Worm (Caenorhabditis elegans) whole organism, L4 larva: ENCODE measurements around the gene M04D8.8.

Experiments used
- F37D6.2 ChIP-seq: sonication (generic microtip); optimal IDR thresholded peaks from 2 replicates; lab custom pipeline; 2016; ENCODE audit warnings: mild to moderate bottlenecking, missing genetic modification characterization, missing compliant biosample characterization
- F49E8.2 ChIP-seq: sonication (generic microtip); optimal IDR thresholded peaks from 2 replicates; lab custom pipeline; 2016; ENCODE audit warnings: missing compliant biosample characterization, mild to moderate bottlenecking, missing genetic modification characterization, borderline replicate concordance
- T26A8.4 ChIP-seq: fragments of 200-800 bp; sonication (Bioruptor generic); IDR thresholded peaks from 2 replicates; pipeline ENCODE4 v1.3.6; 2022; ENCODE audit warnings: missing genetic modification characterization, missing compliant biosample characterization
- ZK337.2 ChIP-seq: fragments of 200-800 bp; sonication (Bioruptor generic); IDR thresholded peaks from 2 replicates; pipeline ENCODE4 v1.3.6; 2022; ENCODE audit warnings: missing genetic modification reagents, missing genetic modification characterization, missing compliant biosample characterization
- ZK546.5 ChIP-seq, 2 experiments: sonication (generic microtip); optimal IDR thresholded peaks; 2 replicates each; lab custom pipeline; 2017; ENCODE audit warnings: missing biosample characterization in 2 of 2, missing genetic modification characterization in 2 of 2
- aha-1 ChIP-seq: fragments of 150-350 bp; peaks from one replicate; lab custom pipeline; 2014; ENCODE audit warnings: missing biosample characterization, missing genetic modification characterization
- arid-1 ChIP-seq: fragments of 200-800 bp; sonication (Bioruptor generic); conservative IDR thresholded peaks from 2 replicates; pipeline ENCODE4 v1.3.6; 2022; ENCODE audit warnings: missing genetic modification reagents, missing genetic modification characterization, missing compliant biosample characterization
- ceh-44 ChIP-seq: fragments of 200-800 bp; sonication (Bioruptor generic); IDR thresholded peaks from 2 replicates; pipeline ENCODE4 v1.3.6; 2022; ENCODE audit warnings: missing genetic modification reagents, missing genetic modification characterization, missing compliant biosample characterization
- cey-2 ChIP-seq: sonication (generic microtip); optimal IDR thresholded peaks from 3 replicates; lab custom pipeline; 2017; ENCODE audit warnings: missing genetic modification characterization, mild to moderate bottlenecking, missing compliant biosample characterization, antibody characterized with exemption, borderline replicate concordance; ENCODE audit not compliant: insufficient read depth
- daf-16 ChIP-seq, 3 experiments: sonication (generic microtip); optimal IDR thresholded peaks; 2 replicates each; lab custom pipeline; 2016 to 2017; ENCODE audit warnings: missing genetic modification characterization in 3 of 3, missing genetic modification reagents in 3 of 3, mild to moderate bottlenecking in 2 of 3, missing compliant biosample characterization in 2 of 3, missing biosample characterization in 1 of 3, moderate library complexity in 1 of 3
- daf-19 ChIP-seq: fragments of 200-800 bp; sonication (Bioruptor generic); conservative IDR thresholded peaks from 2 replicates; pipeline ENCODE4 v1.3.6; 2022; ENCODE audit warnings: missing genetic modification characterization, missing compliant biosample characterization
- dmd-8 ChIP-seq: fragments of 200-800 bp; sonication (Bioruptor generic); IDR thresholded peaks from 2 replicates; pipeline ENCODE4 v1.3.6; 2022; ENCODE audit warnings: missing genetic modification characterization, missing compliant biosample characterization
- duxl-1 ChIP-seq: sonication (generic microtip); optimal IDR thresholded peaks from 2 replicates; lab custom pipeline; 2016; ENCODE audit warnings: mild to moderate bottlenecking, missing genetic modification characterization, moderate library complexity, missing compliant biosample characterization; ENCODE audit not compliant: poor library complexity
- egl-27 ChIP-seq: sonication (generic microtip); optimal IDR thresholded peaks from 3 replicates; lab custom pipeline; 2017; ENCODE audit warnings: missing biosample characterization, missing genetic modification reagents, missing genetic modification characterization
- egl-43 ChIP-seq: fragments of 200-800 bp; sonication (Bioruptor generic); IDR thresholded peaks from 2 replicates; pipeline ENCODE4 v1.3.6; 2022; ENCODE audit warnings: missing genetic modification reagents, missing genetic modification characterization, missing compliant biosample characterization
- hlh-30 ChIP-seq: sonication (generic microtip); optimal IDR thresholded peaks from 2 replicates; lab custom pipeline; 2017; ENCODE audit warnings: antibody characterized with exemption, mild to moderate bottlenecking, missing genetic modification characterization, missing compliant biosample characterization; ENCODE audit not compliant: insufficient read depth
- jun-1 ChIP-seq: fragments of 150-350 bp; optimal IDR thresholded peaks from 2 replicates; lab custom pipeline; 2014; ENCODE audit warnings: missing biosample characterization, missing genetic modification reagents, missing genetic modification characterization
- lin-1 ChIP-seq: fragments of 200-800 bp; sonication (Bioruptor generic); IDR thresholded peaks from 2 replicates; pipeline ENCODE4 v1.3.6; 2022; ENCODE audit warnings: missing genetic modification reagents, missing genetic modification characterization, missing compliant biosample characterization
- lin-15B ChIP-seq: fragments of 150-350 bp; sonication (generic microtip); optimal IDR thresholded peaks from 3 replicates; lab custom pipeline; 2014; ENCODE audit warnings: missing biosample characterization, missing genetic modification characterization
- lin-38 ChIP-seq: fragments of 200-800 bp; sonication (Bioruptor generic); IDR thresholded peaks from 2 replicates; pipeline ENCODE4 v1.3.6; 2022; ENCODE audit warnings: missing genetic modification reagents, missing genetic modification characterization, missing compliant biosample characterization
- mdl-1 ChIP-seq, 2 experiments: fragments of 150-350 bp in 1 of 2; sonication (generic microtip) in 1 of 2; optimal IDR thresholded peaks; 2 replicates each; lab custom pipeline; 2014 to 2017; ENCODE audit warnings: missing biosample characterization in 2 of 2, missing genetic modification characterization in 2 of 2
- mep-1 ChIP-seq: fragments of 150-350 bp; sonication (generic microtip); optimal IDR thresholded peaks from 3 replicates; lab custom pipeline; 2014; ENCODE audit warnings: missing biosample characterization, missing genetic modification characterization
- mxl-2 ChIP-seq: fragments of 200-800 bp; sonication (Bioruptor generic); conservative IDR thresholded peaks from 2 replicates; pipeline ENCODE4 v1.3.6; 2022; ENCODE audit warnings: missing genetic modification reagents, missing genetic modification characterization, missing compliant biosample characterization
- nhr-10 ChIP-seq: fragments of 150-350 bp; optimal IDR thresholded peaks from 2 replicates; lab custom pipeline; 2014; ENCODE audit warnings: missing biosample characterization, missing genetic modification characterization
- nhr-111 ChIP-seq: fragments of 200-800 bp; sonication (Bioruptor generic); optimal IDR thresholded peaks from 2 replicates; lab custom pipeline; 2018; ENCODE audit warnings: mild to moderate bottlenecking, missing genetic modification characterization, missing compliant biosample characterization
- nhr-25 ChIP-seq: sonication (generic microtip); optimal IDR thresholded peaks from 2 replicates; lab custom pipeline; 2017; ENCODE audit warnings: missing genetic modification characterization, mild to moderate bottlenecking, missing compliant biosample characterization, antibody characterized with exemption, moderate library complexity, borderline replicate concordance; ENCODE audit not compliant: insufficient read depth
- nhr-28 ChIP-seq: fragments of 150-350 bp; optimal IDR thresholded peaks from 2 replicates; lab custom pipeline; 2014; ENCODE audit warnings: missing biosample characterization, missing genetic modification characterization
- nhr-41 ChIP-seq: fragments of 200-800 bp; sonication (Bioruptor generic); IDR thresholded peaks from 2 replicates; pipeline ENCODE4 v1.3.6; 2022; ENCODE audit warnings: missing genetic modification reagents, missing genetic modification characterization, missing compliant biosample characterization
- nhr-6 ChIP-seq: fragments of 150-350 bp; optimal IDR thresholded peaks from 2 replicates; lab custom pipeline; 2014; ENCODE audit warnings: missing biosample characterization, missing genetic modification characterization
- pqm-1 ChIP-seq: sonication (generic microtip); optimal IDR thresholded peaks from 2 replicates; lab custom pipeline; 2017; ENCODE audit warnings: missing biosample characterization, missing genetic modification characterization
- sdz-12 ChIP-seq: fragments of 200-800 bp; sonication (Bioruptor generic); optimal IDR thresholded peaks from 2 replicates; lab custom pipeline; 2018; ENCODE audit warnings: mild to moderate bottlenecking, missing genetic modification characterization, missing compliant biosample characterization
- snpc-1.2 ChIP-seq: fragments of 200-800 bp; sonication (Bioruptor generic); IDR thresholded peaks from 2 replicates; pipeline ENCODE4 v1.3.6; 2022; ENCODE audit warnings: missing genetic modification reagents, missing genetic modification characterization, missing compliant biosample characterization
- spr-3 ChIP-seq: fragments of 200-800 bp; sonication (Bioruptor generic); optimal IDR thresholded peaks from 2 replicates; lab custom pipeline; 2018; ENCODE audit warnings: mild to moderate bottlenecking, missing genetic modification characterization, missing compliant biosample characterization
- tag-97 ChIP-seq: fragments of 200-800 bp; sonication (Bioruptor generic); IDR thresholded peaks from 2 replicates; pipeline ENCODE4 v1.3.6; 2022; ENCODE audit warnings: missing genetic modification characterization, missing compliant biosample characterization
- tra-1 ChIP-seq: fragments of 200-800 bp; sonication (Bioruptor generic); IDR thresholded peaks from 2 replicates; pipeline ENCODE4 v1.3.6; 2022; ENCODE audit warnings: missing genetic modification reagents, missing genetic modification characterization, missing compliant biosample characterization
- unc-62 ChIP-seq, 3 experiments: fragments of 150-350 bp in 1 of 3; sonication (generic microtip); optimal IDR thresholded peaks in 2 of 3; peaks in 1 of 3; 1 replicate in 1 of 3; 2 replicates in 2 of 3; lab custom pipeline; 2014 to 2017; ENCODE audit warnings: missing biosample characterization in 3 of 3, missing genetic modification characterization in 3 of 3, missing genetic modification reagents in 3 of 3, missing genotype in 1 of 3
- zfp-3 ChIP-seq: fragments of 200-800 bp; sonication (Bioruptor generic); conservative IDR thresholded peaks from 2 replicates; pipeline ENCODE4 v1.3.6; 2022; ENCODE audit warnings: missing genetic modification reagents, missing genetic modification characterization, missing compliant biosample characterization
- ztf-11 ChIP-seq: fragments of 150-350 bp; optimal IDR thresholded peaks from 2 replicates; lab custom pipeline; 2014; ENCODE audit warnings: missing biosample characterization, missing genetic modification characterization

The M04D8.8 gene

ce11 chrIII:10001060-10001459 lies 32.9 kb upstream of the M04D8.8 start, which contains the start of gene C05B5.5:
Gene C05B5.5, plus strand, starts transcription at chrIII:10001360.
- peak; percentile 19 for TF ChIP-seq nhr-6 (tag; lab: Kevin White, UChicago)
- TF ChIP-seq daf-16 (GFP tag; optimal IDR thresholded peaks at IDR 0.05; lab: Kevin White, UChicago), result no peak
- TF ChIP-seq daf-16 (tag; optimal IDR thresholded peaks at IDR 0.05; lab: Kevin White, UChicago), result peak; percentile 32
- TF ChIP-seq pqm-1, result peak; percentile 7
- no peak for TF ChIP-seq nhr-25 (tag; lab: Kevin White, UChicago)
- no peak for TF ChIP-seq daf-19 (GFP tag; lab: Robert Waterston, UW)

DNA sequence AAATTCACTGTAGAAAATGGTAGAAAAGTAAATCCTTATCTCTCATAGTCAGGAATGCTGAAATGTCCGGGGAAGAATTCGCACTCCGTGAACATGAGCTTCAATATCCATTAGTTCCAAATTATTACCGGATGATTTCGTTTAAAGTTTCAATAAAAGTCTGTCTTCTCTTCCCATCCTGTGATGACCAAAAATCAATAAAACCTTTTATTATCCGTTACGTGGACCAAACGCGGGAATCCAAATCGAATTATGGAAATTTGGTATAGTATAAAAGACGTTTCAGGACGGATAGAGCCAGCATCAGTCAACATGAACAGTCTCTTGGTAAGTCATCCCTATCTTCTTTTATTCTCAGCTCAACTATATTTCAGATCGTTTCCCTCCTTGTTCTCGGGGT lies 29.8 kb upstream of the M04D8.8 start, which contains the start of gene C05B5.11:
Gene C05B5.11 (plus strand): TSS at position 301 of the 400 bp plus-strand sequence.
- TF ChIP-seq duxl-1 (tag; lab: Kevin White, UChicago), result no peak
- TF ChIP-seq mxl-2, result no peak
- TF ChIP-seq zfp-3 (GFP tag; lab: Robert Waterston, UW), result no peak
- TF ChIP-seq unc-62 (GFP tag; optimal IDR thresholded peaks at IDR 0.05 in 1 of 2; lab: Kevin White, UChicago), result no peak
- TF ChIP-seq unc-62 (tag; optimal IDR thresholded peaks at IDR 0.05; lab: Kevin White, UChicago), result no peak
- TF ChIP-seq arid-1 (GFP tag; lab: Robert Waterston, UW), result no peak
- no peak for TF ChIP-seq daf-19 (GFP tag; lab: Robert Waterston, UW)
- no peak for TF ChIP-seq F37D6.2 (tag; lab: Kevin White, UChicago)
- no peak for TF ChIP-seq spr-3 (GFP tag; lab: Kevin White, UChicago)
- TF ChIP-seq ZK546.5 (tag; optimal IDR thresholded peaks at IDR 0.05; lab: Kevin White, UChicago), result no peak
- no peak for TF ChIP-seq nhr-10
- no peak for TF ChIP-seq F49E8.2 (tag; lab: Kevin White, UChicago)
- TF ChIP-seq ceh-44 (GFP tag; lab: Robert Waterston, UW), result no peak
- TF ChIP-seq tra-1 (GFP tag; lab: Robert Waterston, UW), result no peak
- TF ChIP-seq jun-1 (tag; lab: Kevin White, UChicago), result no peak
- TF ChIP-seq nhr-111 (GFP tag; lab: Kevin White, UChicago), result no peak

- TF ChIP-seq T26A8.4 (GFP tag; lab: Robert Waterston, UW) (no peak), cey-2 (tag; lab: Kevin White, UChicago) (peak; percentile 50), lin-1 (GFP tag; lab: Robert Waterston, UW) (no peak), unc-62 (GFP tag; optimal IDR thresholded peaks at IDR 0.05 in 1 of 2; lab: Kevin White, UChicago) (peak in 1 of 2 experiments; percentile 79), unc-62 (tag; optimal IDR thresholded peaks at IDR 0.05; lab: Kevin White, UChicago) (no peak), snpc-1.2 (GFP tag; lab: Robert Waterston, UW) (no peak), ZK337.2 (GFP tag; lab: Robert Waterston, UW) (no peak), egl-27 (tag; lab: Kevin White, UChicago) (no peak), nhr-28 (tag; lab: Kevin White, UChicago) (no peak), egl-43 (GFP tag; lab: Robert Waterston, UW) (no peak), dmd-8 (GFP tag; lab: Robert Waterston, UW) (no peak), sdz-12 (GFP tag; lab: Kevin White, UChicago) (no peak), lin-15B (no peak), mdl-1 (tag; optimal IDR thresholded peaks at IDR 0.05; lab: Kevin White, UChicago) (no peak), lin-38 (GFP tag; lab: Robert Waterston, UW) (no peak), aha-1 (tag; lab: Kevin White, UChicago) (peak; percentile 60), hlh-30 (peak; percentile 14), mep-1 (tag; lab: Kevin White, UChicago) (no peak), tag-97 (no peak), ztf-11 (tag; lab: Kevin White, UChicago) (no peak), nhr-41 (GFP tag; lab: Robert Waterston, UW) (no peak)
Measured at ce11 chrIII:10006734-10007348, 27.1 kb upstream of the M04D8.8 start, which contains the start of gene C05B5.8. Gene C05B5.8, minus strand, starts transcription at chrIII:10006784.
